Fruit fly (Drosophila melanogaster): ENCODE results near the gene Prp16.

- TF ChIP-seq salr (GFP tag; optimal IDR thresholded peaks at IDR 0.05), result no peak
- TF ChIP-seq CG6854 (GFP tag; optimal IDR thresholded peaks at IDR 0.05), result no peak
- TF ChIP-seq fd59A (GFP tag; optimal IDR thresholded peaks at IDR 0.05), result no peak
- no peak for TF ChIP-seq CG32006 (GFP tag; optimal IDR thresholded peaks at IDR 0.05)
- TF ChIP-seq Blimp-1 (GFP tag; optimal IDR thresholded peaks at IDR 0.05), result no peak
Measured at dm6 chrX:14209209-14209781, 8.1 kb downstream of the Prp16 start.

Measured in whole organism, prepupa.